Worm (Caenorhabditis elegans): ENCODE measurements around the gene C14C6.3.

C14C6.3 gene

ce11 chrV:556055-556454, 12.8 kb downstream of the C14C6.3 start, which contains the start of gene srx-8:
Gene srx-8, minus strand, starts transcription at chrV:556155.
- TF ChIP-seq ceh-43 (GFP tag; optimal IDR thresholded peaks at IDR 0.05) (no peak), unc-120 (tag; optimal IDR thresholded peaks at IDR 0.05; ENCODE audit: poor library complexity, severe bottlenecking) (no peak), nhr-237 (tag; optimal IDR thresholded peaks at IDR 0.05) (no peak), unc-39 (tag; optimal IDR thresholded peaks at IDR 0.05) (no peak), lin-32 (GFP tag; optimal IDR thresholded peaks at IDR 0.05) (no peak)

DNA sequence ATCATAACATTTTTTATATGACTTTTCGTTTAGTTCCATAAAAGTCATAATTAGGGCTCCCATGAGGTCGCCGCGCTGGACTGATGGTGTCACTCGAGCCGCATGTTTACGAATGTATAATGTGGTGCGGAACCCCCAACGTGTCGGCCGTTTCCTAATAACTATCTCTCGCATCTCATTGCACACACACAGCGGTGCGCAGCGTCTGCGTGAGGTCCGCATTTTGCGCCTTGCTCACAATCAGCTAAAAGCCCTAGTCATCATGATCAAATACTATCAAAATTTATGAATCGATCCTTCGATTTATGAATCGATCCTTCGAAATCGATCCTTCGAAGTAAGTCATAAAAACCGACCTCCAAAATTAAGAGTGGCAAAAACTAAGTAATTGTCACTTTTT, 16.7 kb downstream of the C14C6.3 start, which contains the start of gene srx-7:
Gene srx-7 (plus strand): TSS at position 256 of the 400 bp plus-strand sequence.
- TF ChIP-seq unc-62 (GFP tag; optimal IDR thresholded peaks at IDR 0.05) (no peak), snpc-4 (tag; optimal IDR thresholded peaks at IDR 0.05) (no peak), ceh-83 (GFP tag; optimal IDR thresholded peaks at IDR 0.05) (no peak), ceh-43 (GFP tag; optimal IDR thresholded peaks at IDR 0.05) (no peak), ztf-11 (tag; optimal IDR thresholded peaks at IDR 0.05) (no peak), elt-1 (tag; optimal IDR thresholded peaks at IDR 0.05; ENCODE audit: borderline replicate concordance, insufficient read depth) (no peak), hlh-1 (tag; optimal IDR thresholded peaks at IDR 0.05) (no peak), lin-13 (tag; optimal IDR thresholded peaks at IDR 0.05) (no peak), nhr-28 (tag; optimal IDR thresholded peaks at IDR 0.05) (no peak), elt-3 (tag; optimal IDR thresholded peaks at IDR 0.05) (no peak), M03D4.4 (tag; optimal IDR thresholded peaks at IDR 0.05) (no peak), bed-3 (GFP tag; optimal IDR thresholded peaks at IDR 0.05) (no peak), ceh-39 (tag; optimal IDR thresholded peaks at IDR 0.05) (no peak), lsy-2 (tag; optimal IDR thresholded peaks at IDR 0.05) (no peak), nhr-12 (tag; optimal IDR thresholded peaks at IDR 0.05) (no peak), nhr-237 (tag; optimal IDR thresholded peaks at IDR 0.05) (no peak), tbx-8 (GFP tag; optimal IDR thresholded peaks at IDR 0.05) (no peak), unc-39 (tag; optimal IDR thresholded peaks at IDR 0.05) (no peak), ham-2 (GFP tag; optimal IDR thresholded peaks at IDR 0.05) (no peak), lin-32 (GFP tag; optimal IDR thresholded peaks at IDR 0.05) (no peak)

ce11 chrV:562834-563233, 19.6 kb downstream of the C14C6.3 start, which contains the start of gene C14C6.2:
Gene C14C6.2, plus strand, starts transcription at chrV:563134.
- TF ChIP-seq lsy-2 (tag; optimal IDR thresholded peaks at IDR 0.05), result no peak
- TF ChIP-seq snpc-4 (tag; optimal IDR thresholded peaks at IDR 0.05), result no peak
- no peak for TF ChIP-seq blmp-1 (tag; optimal IDR thresholded peaks at IDR 0.05)
- no peak for TF ChIP-seq mep-1 (tag; optimal IDR thresholded peaks at IDR 0.05)
- TF ChIP-seq mab-5 (tag; optimal IDR thresholded peaks at IDR 0.05), result no peak
- TF ChIP-seq cnd-1 (tag; optimal IDR thresholded peaks at IDR 0.05), result no peak
- TF ChIP-seq sptf-1 (tag; optimal IDR thresholded peaks at IDR 0.05), result no peak
- TF ChIP-seq ceh-83 (GFP tag; optimal IDR thresholded peaks at IDR 0.05), result no peak
- TF ChIP-seq mls-2 (tag; optimal IDR thresholded peaks at IDR 0.05), result no peak
- no peak for TF ChIP-seq bed-3 (GFP tag; optimal IDR thresholded peaks at IDR 0.05)
- TF ChIP-seq unc-120 (tag; optimal IDR thresholded peaks at IDR 0.05; ENCODE audit: poor library complexity, severe bottlenecking), result no peak

DNA sequence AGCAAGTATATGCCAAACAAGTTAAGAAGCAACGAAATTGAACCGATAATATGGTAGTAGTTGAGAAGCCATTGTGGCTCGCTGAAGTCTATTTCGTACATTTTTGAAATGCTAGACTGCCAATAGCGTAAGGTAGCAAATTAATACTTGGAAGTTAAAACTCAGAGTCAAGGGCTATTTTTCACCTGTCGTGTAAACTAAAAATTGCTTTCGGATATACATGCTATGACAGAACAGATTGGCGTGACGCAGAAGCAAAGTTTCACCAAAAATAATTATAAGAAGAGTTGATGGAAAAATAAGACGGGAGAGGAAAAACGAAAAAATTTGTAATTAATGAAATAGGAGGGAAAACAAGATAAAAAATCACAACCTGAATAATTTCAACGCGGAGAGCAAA, 22.7 kb downstream of the C14C6.3 start, which contains the start of gene sri-73:
Gene sri-73 (minus strand): TSS at position 101 of the 400 bp plus-strand sequence.
- TF ChIP-seq ceh-39 (tag; optimal IDR thresholded peaks at IDR 0.05), result no peak
- no peak for TF ChIP-seq drap-1 (GFP tag; optimal IDR thresholded peaks at IDR 0.05)
- TF ChIP-seq tbx-8 (GFP tag; optimal IDR thresholded peaks at IDR 0.05), result no peak
- no peak for TF ChIP-seq pha-4 (tag; optimal IDR thresholded peaks at IDR 0.05)
- no peak for TF ChIP-seq bed-3 (GFP tag; optimal IDR thresholded peaks at IDR 0.05)
- TF ChIP-seq nhr-2 (tag; optimal IDR thresholded peaks at IDR 0.05), result no peak
- TF ChIP-seq lin-32 (GFP tag; optimal IDR thresholded peaks at IDR 0.05), result no peak
- no peak for TF ChIP-seq hlh-1 (tag; optimal IDR thresholded peaks at IDR 0.05)
- no peak for TF ChIP-seq flh-1 (GFP tag; optimal IDR thresholded peaks at IDR 0.05)
- TF ChIP-seq ztf-11 (tag; optimal IDR thresholded peaks at IDR 0.05), result no peak
- no peak for TF ChIP-seq nhr-12 (tag; optimal IDR thresholded peaks at IDR 0.05)
- TF ChIP-seq ces-1 (GFP tag; optimal IDR thresholded peaks at IDR 0.05), result no peak
- no peak for TF ChIP-seq M03D4.4 (tag; optimal IDR thresholded peaks at IDR 0.05)
- TF ChIP-seq mls-2 (tag; optimal IDR thresholded peaks at IDR 0.05), result no peak
- TF ChIP-seq sptf-1 (tag; optimal IDR thresholded peaks at IDR 0.05), result no peak
- TF ChIP-seq unc-120 (tag; optimal IDR thresholded peaks at IDR 0.05; ENCODE audit: poor library complexity, severe bottlenecking), result no peak

- TF ChIP-seq ces-1 (GFP tag; optimal IDR thresholded peaks at IDR 0.05) (no peak), mab-5 (tag; optimal IDR thresholded peaks at IDR 0.05) (no peak)
These were observed 24.8 kb downstream of the C14C6.3 start, which contains the start of gene sri-72 for ce11 chrV:568105-568504. Gene sri-72, minus strand, starts transcription at chrV:568205.
